Worm (Caenorhabditis elegans) whole organism, L4 larva: Measurements from ENCODE around the gene mltn-11.
"Not testable (repeated sequence)": the region's sequence is repeated elsewhere in the genome, so short reads cannot be mapped to it uniquely, and the experiment has no call there.

Experiments used
- R02D3.7 ChIP-seq: fragments of 150-350 bp; sonication (generic microtip); optimal IDR thresholded peaks from 3 replicates; lab custom pipeline; 2014; ENCODE audit warnings: missing biosample characterization, missing genetic modification characterization
- T20F7.1 ChIP-seq: fragments of 200-800 bp; sonication (Bioruptor generic); optimal IDR thresholded peaks from 2 replicates; lab custom pipeline; 2018; ENCODE audit warnings: mild to moderate bottlenecking, missing genetic modification characterization, missing compliant biosample characterization
- T26A8.4 ChIP-seq: fragments of 200-800 bp; sonication (Bioruptor generic); IDR thresholded peaks from 2 replicates; pipeline ENCODE4 v1.3.6; 2022; ENCODE audit warnings: missing genetic modification characterization, missing compliant biosample characterization
- Y5F2A.4 ChIP-seq: fragments of 200-800 bp; sonication (Bioruptor generic); optimal IDR thresholded peaks from 2 replicates; lab custom pipeline; 2018; ENCODE audit warnings: mild to moderate bottlenecking, missing genetic modification characterization, missing compliant biosample characterization
- Y75B8A.6 ChIP-seq: fragments of 200-800 bp; sonication (Bioruptor generic); IDR thresholded peaks from 2 replicates; pipeline ENCODE4 v1.3.6; 2022; ENCODE audit warnings: missing genetic modification reagents, missing genetic modification characterization, missing compliant biosample characterization
- aha-1 ChIP-seq: fragments of 150-350 bp; peaks from one replicate; lab custom pipeline; 2014; ENCODE audit warnings: missing biosample characterization, missing genetic modification characterization
- aly-2 ChIP-seq: sonication (generic microtip); optimal IDR thresholded peaks from 2 replicates; lab custom pipeline; 2018; ENCODE audit warnings: missing biosample characterization, missing genetic modification characterization
- ama-1 ChIP-seq: fragments of 150-350 bp; optimal IDR thresholded peaks from 2 replicates; lab custom pipeline; 2014; ENCODE audit warnings: inconsistent platforms, mixed read lengths
- arid-1 ChIP-seq: fragments of 200-800 bp; sonication (Bioruptor generic); conservative IDR thresholded peaks from 2 replicates; pipeline ENCODE4 v1.3.6; 2022; ENCODE audit warnings: missing genetic modification reagents, missing genetic modification characterization, missing compliant biosample characterization
- ceh-62 ChIP-seq: sonication (generic microtip); optimal IDR thresholded peaks from 2 replicates; lab custom pipeline; 2017; ENCODE audit warnings: missing biosample characterization, missing genetic modification characterization
- daf-12 ChIP-seq: fragments of 150-350 bp; optimal IDR thresholded peaks from 2 replicates; lab custom pipeline; 2014; ENCODE audit warnings: missing biosample characterization, missing genetic modification reagents, missing genetic modification characterization
- daf-16 ChIP-seq, 3 experiments: sonication (generic microtip); optimal IDR thresholded peaks; 2 replicates each; lab custom pipeline; 2016 to 2017; ENCODE audit warnings: missing genetic modification characterization in 3 of 3, missing genetic modification reagents in 3 of 3, mild to moderate bottlenecking in 2 of 3, missing compliant biosample characterization in 2 of 3, missing biosample characterization in 1 of 3, moderate library complexity in 1 of 3
- duxl-1 ChIP-seq: sonication (generic microtip); optimal IDR thresholded peaks from 2 replicates; lab custom pipeline; 2016; ENCODE audit warnings: mild to moderate bottlenecking, missing genetic modification characterization, moderate library complexity, missing compliant biosample characterization; ENCODE audit not compliant: poor library complexity
- egl-27 ChIP-seq: sonication (generic microtip); optimal IDR thresholded peaks from 3 replicates; lab custom pipeline; 2017; ENCODE audit warnings: missing biosample characterization, missing genetic modification reagents, missing genetic modification characterization
- egl-43 ChIP-seq: fragments of 200-800 bp; sonication (Bioruptor generic); IDR thresholded peaks from 2 replicates; pipeline ENCODE4 v1.3.6; 2022; ENCODE audit warnings: missing genetic modification reagents, missing genetic modification characterization, missing compliant biosample characterization
- hif-1 ChIP-seq, 2 experiments: sonication (generic microtip); optimal IDR thresholded peaks; 2 replicates each; lab custom pipeline; 2016 to 2017; ENCODE audit warnings: missing compliant biosample characterization in 2 of 2, missing genetic modification characterization in 2 of 2, missing genetic modification reagents in 2 of 2, missing genotype in 2 of 2, mild to moderate bottlenecking in 1 of 2
- hlh-11 ChIP-seq: fragments of 200-800 bp; sonication (Bioruptor generic); optimal IDR thresholded peaks from 2 replicates; lab custom pipeline; 2018; ENCODE audit warnings: mild to moderate bottlenecking, missing genetic modification characterization, missing compliant biosample characterization
- mdl-1 ChIP-seq, 2 experiments: fragments of 150-350 bp in 1 of 2; sonication (generic microtip) in 1 of 2; optimal IDR thresholded peaks; 2 replicates each; lab custom pipeline; 2014 to 2017; ENCODE audit warnings: missing biosample characterization in 2 of 2, missing genetic modification characterization in 2 of 2
- mep-1 ChIP-seq: fragments of 150-350 bp; sonication (generic microtip); optimal IDR thresholded peaks from 3 replicates; lab custom pipeline; 2014; ENCODE audit warnings: missing biosample characterization, missing genetic modification characterization
- mxl-2 ChIP-seq: fragments of 200-800 bp; sonication (Bioruptor generic); conservative IDR thresholded peaks from 2 replicates; pipeline ENCODE4 v1.3.6; 2022; ENCODE audit warnings: missing genetic modification reagents, missing genetic modification characterization, missing compliant biosample characterization
- nhr-10 ChIP-seq: fragments of 150-350 bp; optimal IDR thresholded peaks from 2 replicates; lab custom pipeline; 2014; ENCODE audit warnings: missing biosample characterization, missing genetic modification characterization
- nhr-6 ChIP-seq: fragments of 150-350 bp; optimal IDR thresholded peaks from 2 replicates; lab custom pipeline; 2014; ENCODE audit warnings: missing biosample characterization, missing genetic modification characterization
- snpc-4 ChIP-seq: fragments of 150-350 bp; optimal IDR thresholded peaks from 2 replicates; lab custom pipeline; 2014; ENCODE audit warnings: missing biosample characterization, missing genetic modification characterization
- unc-62 ChIP-seq, 3 experiments: fragments of 150-350 bp in 1 of 3; sonication (generic microtip); optimal IDR thresholded peaks in 2 of 3; peaks in 1 of 3; 1 replicate in 1 of 3; 2 replicates in 2 of 3; lab custom pipeline; 2014 to 2017; ENCODE audit warnings: missing biosample characterization in 3 of 3, missing genetic modification characterization in 3 of 3, missing genetic modification reagents in 3 of 3, missing genotype in 1 of 3
- zfp-3 ChIP-seq: fragments of 200-800 bp; sonication (Bioruptor generic); conservative IDR thresholded peaks from 2 replicates; pipeline ENCODE4 v1.3.6; 2022; ENCODE audit warnings: missing genetic modification reagents, missing genetic modification characterization, missing compliant biosample characterization
- zip-11 ChIP-seq: fragments of 200-800 bp; sonication (Bioruptor generic); IDR thresholded peaks from 2 replicates; pipeline ENCODE4 v1.3.6; 2022; ENCODE audit warnings: missing genetic modification characterization, missing compliant biosample characterization
- ztf-11 ChIP-seq: fragments of 150-350 bp; optimal IDR thresholded peaks from 2 replicates; lab custom pipeline; 2014; ENCODE audit warnings: missing biosample characterization, missing genetic modification characterization

The mltn-11 gene

ce11 chrV:16648317-16649018 is 12.5 kb downstream of the mltn-11 start, which contains the start of gene W06G6.20 (continued):
- TF ChIP-seq ama-1 (lab: Kevin White, UChicago) (no peak), egl-43 (GFP tag; lab: Robert Waterston, UW) (0 out of 2 replicates have a peak, but pooled peaks have one; percentile 23), duxl-1 (tag; lab: Kevin White, UChicago) (peak; percentile 40), hif-1 (tag; optimal IDR thresholded peaks at IDR 0.05; lab: Kevin White, UChicago) (no peak)

- TF ChIP-seq mdl-1 (tag; optimal IDR thresholded peaks at IDR 0.05; lab: Kevin White, UChicago); zfp-3; T26A8.4: not testable (repeated sequence)
- TF ChIP-seq, all 104 proteins: peak for 0; not testable (repeated sequence) for 104
Measured at ce11 chrV:16649200-16649599, 13.2 kb downstream of the mltn-11 start, which contains the start of gene W06G6.11. TSS of gene W06G6.11 (minus strand) at chrV:16649300.

- TF ChIP-seq mxl-2 (GFP tag; lab: Robert Waterston, UW); arid-1 (GFP tag; lab: Robert Waterston, UW); ztf-11 (tag; lab: Kevin White, UChicago): not testable (repeated sequence)
Measured at ce11 chrV:16654242-16654641, 18.3 kb downstream of the mltn-11 start, which contains the start of gene W06G6.15. TSS of gene W06G6.15 (plus strand) at chrV:16654542.

ce11 chrV:16660816-16661215 is 24.8 kb downstream of the mltn-11 start, which contains the start of gene Y70C5B.2:
TSS of gene Y70C5B.2 (minus strand) at chrV:16660916.
- TF ChIP-seq daf-16 (GFP tag; optimal IDR thresholded peaks at IDR 0.05; lab: Kevin White, UChicago); daf-16 (tag; optimal IDR thresholded peaks at IDR 0.05; lab: Kevin White, UChicago); T20F7.1 (GFP tag; lab: Kevin White, UChicago); ceh-62 (tag; lab: Kevin White, UChicago): not testable (repeated sequence)

- no peak for TF ChIP-seq Y75B8A.6 (GFP tag; lab: Robert Waterston, UW)
- no peak for TF ChIP-seq R02D3.7 (tag; lab: Kevin White, UChicago)
- no peak for TF ChIP-seq egl-27 (tag; lab: Kevin White, UChicago)
- TF ChIP-seq zip-11 (GFP tag; lab: Robert Waterston, UW): no peak
- no peak for TF ChIP-seq nhr-6
Measured at ce11 chrV:16666647-16667046, 30.7 kb downstream of the mltn-11 start, which contains the start of gene F14F8.14. TSS of gene F14F8.14 (minus strand) at chrV:16666747.

ce11 chrV:16668473-16668872 is 32.5 kb downstream of the mltn-11 start, which contains the start of gene F14F8.9:
TSS of gene F14F8.9 (minus strand) at chrV:16668573.
- no peak for TF ChIP-seq unc-62 (GFP tag; optimal IDR thresholded peaks at IDR 0.05 in 1 of 2; lab: Kevin White, UChicago)
- TF ChIP-seq unc-62 (tag; optimal IDR thresholded peaks at IDR 0.05; lab: Kevin White, UChicago): no peak
- no peak for TF ChIP-seq mep-1
- no peak for TF ChIP-seq aha-1 (tag; lab: Kevin White, UChicago)
- TF ChIP-seq snpc-4 (tag; lab: Kevin White, UChicago): no peak
- TF ChIP-seq nhr-10 (tag; lab: Kevin White, UChicago): no peak
- no peak for TF ChIP-seq ztf-11 (tag; lab: Kevin White, UChicago)
- no peak for TF ChIP-seq aly-2 (tag; lab: Kevin White, UChicago)
- no peak for TF ChIP-seq hlh-11 (tag; lab: Kevin White, UChicago)
- TF ChIP-seq egl-43 (GFP tag; lab: Robert Waterston, UW): no peak
- TF ChIP-seq daf-12: no peak

- TF ChIP-seq aha-1 (tag; lab: Kevin White, UChicago) (peak; percentile 6), Y5F2A.4 (GFP tag; lab: Kevin White, UChicago) (no peak)
Measured at ce11 chrV:16671190-16671589, 35.2 kb downstream of the mltn-11 start, which contains the start of gene str-61. TSS of gene str-61 (minus strand) at chrV:16671290.
